Fruit fly (Drosophila melanogaster) whole organism, embryonic: ENCODE measurements around the gene CG12239.

Source experiments
- Adf1 ChIP-seq: fragments of 200-800 bp; sonication (Bioruptor generic); IDR thresholded peaks from 2 replicates; pipeline ENCODE4 v1.3.6; 2022; ENCODE audit warnings: missing biosample characterization, missing genetic modification characterization
- BEAF-32 ChIP-seq: fragments of 200-800 bp; sonication (Bioruptor generic); optimal IDR thresholded peaks from 3 replicates; lab custom pipeline; 2017; ENCODE audit warnings: missing biosample characterization, missing genetic modification characterization, mild to moderate bottlenecking, moderate library complexity, missing genetic modification reagents
- CG10267 ChIP-seq: fragments of 200-800 bp; sonication (Bioruptor generic); optimal IDR thresholded peaks from 2 replicates; lab custom pipeline; 2018; ENCODE audit warnings: missing biosample characterization, mild to moderate bottlenecking, missing genetic modification characterization, moderate library complexity
- CG11093 ChIP-seq: fragments of 200-800 bp; sonication (Bioruptor generic); IDR thresholded peaks from 3 replicates; pipeline ENCODE4 v1.3.6; 2022; ENCODE audit warnings: missing biosample characterization, missing genetic modification characterization
- CG11560 ChIP-seq: fragments of 200-800 bp; sonication (Bioruptor generic); IDR thresholded peaks from 3 replicates; pipeline ENCODE4 v1.3.6; 2022; ENCODE audit warnings: missing biosample characterization, missing genetic modification characterization
- CG13894 ChIP-seq: fragments of 200-800 bp; sonication (Bioruptor generic); optimal IDR thresholded peaks from 3 replicates; lab custom pipeline; 2018; ENCODE audit warnings: missing biosample characterization, mild to moderate bottlenecking, missing genetic modification characterization, moderate library complexity
- CG14667 ChIP-seq: fragments of 200-800 bp; sonication (Bioruptor generic); IDR thresholded peaks from 2 replicates; pipeline ENCODE4 v1.3.6; 2022; ENCODE audit warnings: missing biosample characterization, missing genetic modification characterization
- CG14710 ChIP-seq: fragments of 200-800 bp; sonication (Bioruptor generic); optimal IDR thresholded peaks from 3 replicates; lab custom pipeline; 2019; ENCODE audit warnings: missing biosample characterization, mild to moderate bottlenecking, missing genetic modification characterization, moderate library complexity
- CG16779 ChIP-seq: fragments of 200-800 bp; sonication (Bioruptor generic); IDR thresholded peaks from 2 replicates; pipeline ENCODE4 v1.3.6; 2022; ENCODE audit warnings: missing biosample characterization, missing genetic modification characterization
- CG17385 ChIP-seq: fragments of 200-800 bp; sonication (Bioruptor generic); optimal IDR thresholded peaks from 3 replicates; lab custom pipeline; 2018; ENCODE audit warnings: missing biosample characterization, mild to moderate bottlenecking, missing genetic modification characterization
- CG18011 ChIP-seq: fragments of 200-800 bp; sonication (Bioruptor generic); optimal IDR thresholded peaks from 2 replicates; lab custom pipeline; 2017; ENCODE audit warnings: missing biosample characterization, missing genetic modification characterization, mild to moderate bottlenecking, moderate library complexity, missing genotype
- CG1832 ChIP-seq: fragments of 200-800 bp; sonication (Bioruptor generic); optimal IDR thresholded peaks from 2 replicates; lab custom pipeline; 2017; ENCODE audit warnings: missing biosample characterization, mild to moderate bottlenecking, missing genetic modification characterization, inconsistent platforms
- CG18599 ChIP-seq: fragments of 200-800 bp; sonication (Bioruptor generic); optimal IDR thresholded peaks from 3 replicates; lab custom pipeline; 2017; ENCODE audit warnings: missing biosample characterization, missing genetic modification characterization, mild to moderate bottlenecking, moderate library complexity, missing genetic modification reagents
- CG2120 ChIP-seq: fragments of 200-800 bp; sonication (Bioruptor generic); optimal IDR thresholded peaks from 3 replicates; lab custom pipeline; 2016; ENCODE audit warnings: missing biosample characterization, missing genetic modification characterization
- CG2712 ChIP-seq: fragments of 200-800 bp; optimal IDR thresholded peaks from 3 replicates; lab custom pipeline; 2019; ENCODE audit warnings: missing biosample characterization, mild to moderate bottlenecking, missing genetic modification characterization, moderate library complexity
- CG43689 ChIP-seq: fragments of 200-800 bp; sonication (Bioruptor generic); IDR thresholded peaks from 2 replicates; pipeline ENCODE4 v1.3.6; 2022; ENCODE audit warnings: missing biosample characterization, missing genetic modification characterization
- Deaf1 ChIP-seq: fragments of 200-800 bp; optimal IDR thresholded peaks from 3 replicates; lab custom pipeline; 2019; ENCODE audit warnings: missing biosample characterization, mild to moderate bottlenecking, missing genetic modification characterization, moderate library complexity
- Doc3 ChIP-seq: fragments of 200-800 bp; sonication (Bioruptor generic); IDR thresholded peaks from 3 replicates; pipeline ENCODE4 v1.3.6; 2022; ENCODE audit warnings: missing biosample characterization, missing genetic modification characterization; ENCODE audit not compliant: partially characterized antibody
- E2f1 ChIP-seq: fragments of 200-800 bp; sonication (Bioruptor generic); IDR thresholded peaks from 2 replicates; pipeline ENCODE4 v1.3.6; 2022; ENCODE audit warnings: missing biosample characterization, missing genetic modification characterization
- Elba2 ChIP-seq: fragments of 200-800 bp; sonication (Bioruptor generic); optimal IDR thresholded peaks from 3 replicates; lab custom pipeline; 2016; ENCODE audit warnings: missing biosample characterization, missing genetic modification characterization
- HHEX ChIP-seq: fragments of 200-800 bp; sonication (Bioruptor generic); optimal IDR thresholded peaks from 3 replicates; lab custom pipeline; 2017; ENCODE audit warnings: missing biosample characterization, mild to moderate bottlenecking, missing genetic modification characterization, missing genetic modification reagents
- Med ChIP-seq: fragments of 200-800 bp; sonication (Bioruptor generic); peaks from one replicate; lab custom pipeline; 2016; ENCODE audit warnings: missing biosample characterization, missing genetic modification characterization, mild to moderate bottlenecking, inconsistent platforms, moderate library complexity
- Neu2 ChIP-seq: fragments of 200-800 bp; sonication (Bioruptor generic); optimal IDR thresholded peaks from 3 replicates; lab custom pipeline; 2016; ENCODE audit warnings: missing biosample characterization, missing genetic modification characterization, borderline replicate concordance
- Opbp ChIP-seq: fragments of 200-800 bp; sonication (Bioruptor generic); IDR thresholded peaks from 3 replicates; pipeline ENCODE4 v1.3.6; 2022; ENCODE audit warnings: missing biosample characterization, missing genetic modification characterization; ENCODE audit not compliant: partially characterized antibody
- Ptx1 ChIP-seq: fragments of 200-800 bp; sonication (Bioruptor generic); IDR thresholded peaks from 2 replicates; pipeline ENCODE4 v1.3.6; 2022; ENCODE audit warnings: missing biosample characterization, missing genetic modification characterization
- Rfx ChIP-seq: fragments of 200-800 bp; sonication (Bioruptor generic); IDR thresholded peaks from 2 replicates; pipeline ENCODE4 v1.3.6; 2022; ENCODE audit warnings: missing biosample characterization, missing genetic modification characterization
- Trl ChIP-seq, 3 experiments: fragments of >200 bp in 2 of 3; fragments of 200-800 bp in 1 of 3; sonication (Bioruptor generic) in 1 of 3; optimal IDR thresholded peaks; 2 replicates in 1 of 3; 3 replicates in 2 of 3; lab custom pipeline; 2016 to 2017; ENCODE audit warnings: missing biosample characterization in 1 of 3, missing genetic modification characterization in 1 of 3
- ab ChIP-seq: fragments of 200-800 bp; sonication (Bioruptor generic); optimal IDR thresholded peaks from 2 replicates; lab custom pipeline; 2016; ENCODE audit warnings: missing biosample characterization, missing genetic modification characterization
- abd-A ChIP-seq: fragments of 200-800 bp; sonication (Bioruptor generic); optimal IDR thresholded peaks from 3 replicates; lab custom pipeline; 2019; ENCODE audit warnings: missing biosample characterization, mild to moderate bottlenecking, missing genetic modification characterization, moderate library complexity
- cas ChIP-seq: fragments of 200-800 bp; sonication (Bioruptor generic); IDR thresholded peaks from 2 replicates; pipeline ENCODE4 v1.3.6; 2022; ENCODE audit warnings: missing biosample characterization, missing genetic modification characterization
- cg ChIP-seq: fragments of 200-800 bp; sonication (Bioruptor generic); optimal IDR thresholded peaks from 3 replicates; lab custom pipeline; 2019; ENCODE audit warnings: missing biosample characterization, mild to moderate bottlenecking, missing genetic modification characterization, moderate library complexity
- chinmo ChIP-seq: fragments of 200-800 bp; sonication (Bioruptor generic); IDR thresholded peaks from 4 replicates; pipeline ENCODE4 v1.3.6; 2022; ENCODE audit warnings: missing biosample characterization, missing genetic modification characterization; ENCODE audit not compliant: partially characterized antibody
- cwo ChIP-seq: fragments of 200-800 bp; sonication (Bioruptor generic); optimal IDR thresholded peaks from 3 replicates; lab custom pipeline; 2017; ENCODE audit warnings: missing biosample characterization, missing genetic modification characterization, mild to moderate bottlenecking, moderate library complexity, missing genetic modification reagents
- dan ChIP-seq: fragments of 200-800 bp; sonication (Bioruptor generic); IDR thresholded peaks from 2 replicates; pipeline ENCODE4 v1.3.6; 2022; ENCODE audit warnings: missing biosample characterization, missing genetic modification characterization
- gem ChIP-seq: fragments of 200-800 bp; sonication (Bioruptor generic); optimal IDR thresholded peaks from 2 replicates; lab custom pipeline; 2019; ENCODE audit warnings: missing biosample characterization, mild to moderate bottlenecking, missing genetic modification characterization, moderate library complexity
- jumu ChIP-seq: fragments of 200-800 bp; sonication (Bioruptor generic); optimal IDR thresholded peaks from 3 replicates; lab custom pipeline; 2016; ENCODE audit warnings: missing biosample characterization, missing genetic modification characterization
- lilli ChIP-seq: fragments of 200-800 bp; sonication (Bioruptor generic); optimal IDR thresholded peaks from 3 replicates; lab custom pipeline; 2016; ENCODE audit warnings: missing biosample characterization, missing genetic modification characterization
- pum ChIP-seq: fragments of 200-800 bp; sonication (Bioruptor generic); optimal IDR thresholded peaks from 2 replicates; lab custom pipeline; 2016; ENCODE audit warnings: missing biosample characterization, missing genetic modification characterization
- row ChIP-seq: fragments of 200-800 bp; sonication (Bioruptor generic); IDR thresholded peaks from 3 replicates; pipeline ENCODE4 v1.3.6; 2022; ENCODE audit warnings: missing biosample characterization, missing genetic modification characterization
- scrt ChIP-seq: fragments of 200-800 bp; sonication (Bioruptor generic); optimal IDR thresholded peaks from 2 replicates; lab custom pipeline; 2018; ENCODE audit warnings: missing biosample characterization, mild to moderate bottlenecking, missing genetic modification characterization, moderate library complexity
- slbo ChIP-seq: fragments of 200-800 bp; sonication (Bioruptor generic); IDR thresholded peaks from 2 replicates; pipeline ENCODE4 v1.3.6; 2022; ENCODE audit warnings: missing biosample characterization, missing genetic modification characterization
- stwl ChIP-seq: fragments of 200-800 bp; sonication (Bioruptor generic); optimal IDR thresholded peaks from 3 replicates; lab custom pipeline; 2018; ENCODE audit warnings: missing biosample characterization, mild to moderate bottlenecking, missing genetic modification characterization, moderate library complexity
- tio ChIP-seq: fragments of 200-800 bp; sonication (Bioruptor generic); optimal IDR thresholded peaks from 2 replicates; lab custom pipeline; 2017; ENCODE audit warnings: missing biosample characterization, missing genetic modification characterization, inconsistent platforms
- wor ChIP-seq: fragments of 200-800 bp; sonication (Bioruptor generic); IDR thresholded peaks from 2 replicates; pipeline ENCODE4 v1.3.6; 2022; ENCODE audit warnings: missing biosample characterization, missing genetic modification characterization
- zfh1 ChIP-seq: fragments of 200-800 bp; sonication (Bioruptor generic); IDR thresholded peaks from 3 replicates; pipeline ENCODE4 v1.3.6; 2022; ENCODE audit warnings: missing biosample characterization, missing genetic modification characterization

CG12239 gene

dm6 chrX:5818428-5818827 is 26.5 kb downstream of the CG12239 start, which contains the start of gene CG15765:
Gene CG15765 (plus strand): TSS chrX:5818559.
- peak in 1 of 2 experiments; percentile 35 for TF ChIP-seq Trl (optimal IDR thresholded peaks at IDR 0.05; lab: Kevin White, UChicago)
- no peak for TF ChIP-seq Trl (GFP tag; optimal IDR thresholded peaks at IDR 0.05; lab: Kevin White, UChicago)
- no peak for TF ChIP-seq lilli
- peak; percentile 7 for TF ChIP-seq cg
- no peak for TF ChIP-seq wor (GFP tag; lab: Robert Waterston, UW)
- 0 out of 3 replicates have a peak, but pooled peaks have one; percentile 17 for TF ChIP-seq Opbp (GFP tag; lab: Robert Waterston, UW)
- TF ChIP-seq CG2712 (tag; lab: Kevin White, UChicago), result no peak
- TF ChIP-seq CG18599 (GFP tag; lab: Kevin White, UChicago), result peak; percentile 17
- TF ChIP-seq jumu (GFP tag; lab: Kevin White, UChicago), result no peak
- TF ChIP-seq cwo, result no peak
- TF ChIP-seq CG10267, result no peak
- TF ChIP-seq abd-A (tag; lab: Kevin White, UChicago), result peak; percentile 38
- TF ChIP-seq Adf1 (GFP tag; lab: Robert Waterston, UW), result 0 out of 2 replicates have a peak, but pooled peaks have one; percentile 10
- peak; percentile 7 for TF ChIP-seq CG13894 (tag; lab: Kevin White, UChicago)
- no peak for TF ChIP-seq ab
- no peak for TF ChIP-seq CG17385
- peak; percentile 25 for TF ChIP-seq CG1832 (GFP tag; lab: Kevin White, UChicago)
- TF ChIP-seq Deaf1 (tag; lab: Kevin White, UChicago), result peak; percentile 61
- TF ChIP-seq Med, result peak; percentile 47
- TF ChIP-seq pum, result no peak
- peak; percentile 9 for TF ChIP-seq scrt (GFP tag; lab: Kevin White, UChicago)
- 0 out of 4 replicates have a peak, but pooled peaks have one; percentile 11 for TF ChIP-seq chinmo
- no peak for TF ChIP-seq Elba2 (GFP tag; lab: Kevin White, UChicago)
- TF ChIP-seq CG16779 (GFP tag; lab: Robert Waterston, UW), result peak; percentile 54; the same call in 1 of the 2 replicates

- TF ChIP-seq CG2120 (GFP tag; lab: Kevin White, UChicago) (peak; percentile 24), CG14667 (0 out of 2 replicates have a peak, but pooled peaks have one; percentile 11), Ptx1 (peak; percentile 24; the same call in 1 of the 2 replicates), gem (peak; percentile 1), zfh1 (GFP tag; lab: Robert Waterston, UW) (peak; percentile 13; the same call in 1 of the 3 replicates), cas (GFP tag; lab: Robert Waterston, UW) (no peak), BEAF-32 (GFP tag; lab: Kevin White, UChicago) (no peak), slbo (GFP tag; lab: Robert Waterston, UW) (peak; percentile 36; the same call in 1 of the 2 replicates), Rfx (GFP tag; lab: Robert Waterston, UW) (0 out of 2 replicates have a peak, but pooled peaks have one; percentile 21), Med (peak; percentile 57), dan (GFP tag; lab: Robert Waterston, UW) (no peak), E2f1 (GFP tag; lab: Robert Waterston, UW) (0 out of 2 replicates have a peak, but pooled peaks have one; percentile 10), CG18011 (GFP tag; lab: Kevin White, UChicago) (no peak)
Measured at dm6 chrX:5819972-5820371, 28.0 kb downstream of the CG12239 start.

dm6 chrX:5839737-5840136 is 47.8 kb downstream of the CG12239 start:
- TF ChIP-seq Doc3, result no peak
- peak; percentile 61 for TF ChIP-seq CG14710
- no peak for TF ChIP-seq Neu2
- no peak for TF ChIP-seq CG11093 (GFP tag; lab: Robert Waterston, UW)
- TF ChIP-seq CG43689 (GFP tag; lab: Robert Waterston, UW), result no peak
- TF ChIP-seq CG14667, result no peak
- TF ChIP-seq row (GFP tag; lab: Robert Waterston, UW), result no peak
- TF ChIP-seq HHEX (GFP tag; lab: Kevin White, UChicago), result no peak
- peak; percentile 76 for TF ChIP-seq stwl
- TF ChIP-seq tio (GFP tag; lab: Kevin White, UChicago), result no peak
- TF ChIP-seq CG11560 (tag; lab: Robert Waterston, UW), result no peak
